Fruit fly (Drosophila melanogaster) whole organism, embryonic: Measurements from ENCODE around the gene Vps4.

Source experiments
- Atf3 ChIP-seq: fragments of 200-800 bp; sonication (Bioruptor generic); optimal IDR thresholded peaks from 3 replicates; lab custom pipeline; 2016; ENCODE audit warnings: missing biosample characterization, missing genetic modification characterization
- Blimp-1 ChIP-seq: fragments of 200-800 bp; sonication (Bioruptor generic); optimal IDR thresholded peaks from 3 replicates; lab custom pipeline; 2018; ENCODE audit warnings: missing biosample characterization, missing genetic modification characterization, mild to moderate bottlenecking, moderate library complexity, missing genetic modification reagents
- CG10267 ChIP-seq: fragments of 200-800 bp; sonication (Bioruptor generic); optimal IDR thresholded peaks from 2 replicates; lab custom pipeline; 2018; ENCODE audit warnings: missing biosample characterization, mild to moderate bottlenecking, missing genetic modification characterization, moderate library complexity
- CG10979 ChIP-seq: fragments of 200-800 bp; sonication (Bioruptor generic); optimal IDR thresholded peaks from 2 replicates; lab custom pipeline; 2018; ENCODE audit warnings: missing biosample characterization, mild to moderate bottlenecking, missing genetic modification characterization, moderate library complexity
- CG12104 ChIP-seq: fragments of 200-800 bp; sonication (Bioruptor generic); optimal IDR thresholded peaks from 3 replicates; lab custom pipeline; 2016; ENCODE audit warnings: missing biosample characterization, missing genetic modification characterization
- CG12219 ChIP-seq: fragments of 200-800 bp; sonication (Bioruptor generic); optimal IDR thresholded peaks from 3 replicates; lab custom pipeline; 2018; ENCODE audit warnings: missing biosample characterization, mild to moderate bottlenecking, missing genetic modification characterization
- CG1233 ChIP-seq: fragments of 200-800 bp; sonication (Bioruptor generic); optimal IDR thresholded peaks from 4 replicates; lab custom pipeline; 2018; ENCODE audit warnings: missing biosample characterization, mild to moderate bottlenecking, missing genetic modification characterization
- CG14860 ChIP-seq: fragments of 200-800 bp; sonication (Bioruptor generic); IDR thresholded peaks from 3 replicates; pipeline ENCODE4 v1.3.6; 2022; ENCODE audit warnings: missing biosample characterization, missing genetic modification characterization; ENCODE audit not compliant: partially characterized antibody
- CG15073 ChIP-seq: fragments of 200-800 bp; sonication (Bioruptor generic); optimal IDR thresholded peaks from 2 replicates; lab custom pipeline; 2016; ENCODE audit warnings: missing biosample characterization, missing genetic modification characterization
- CG15269 ChIP-seq: fragments of 200-800 bp; sonication (Bioruptor generic); optimal IDR thresholded peaks from 2 replicates; lab custom pipeline; 2018; ENCODE audit warnings: missing biosample characterization, mild to moderate bottlenecking, missing genetic modification characterization, moderate library complexity
- CG16813 ChIP-seq: fragments of 200-800 bp; sonication (Bioruptor generic); IDR thresholded peaks from 3 replicates; pipeline ENCODE4 v1.3.6; 2022; ENCODE audit warnings: missing biosample characterization, missing genetic modification characterization; ENCODE audit not compliant: partially characterized antibody
- CG17385 ChIP-seq: fragments of 200-800 bp; sonication (Bioruptor generic); optimal IDR thresholded peaks from 3 replicates; lab custom pipeline; 2018; ENCODE audit warnings: missing biosample characterization, mild to moderate bottlenecking, missing genetic modification characterization
- CG17568 ChIP-seq: fragments of 200-800 bp; sonication (Bioruptor generic); optimal IDR thresholded peaks from 2 replicates; lab custom pipeline; 2018; ENCODE audit warnings: missing biosample characterization, mild to moderate bottlenecking, missing genetic modification characterization, moderate library complexity
- CG30020 ChIP-seq: fragments of 200-800 bp; optimal IDR thresholded peaks from 2 replicates; lab custom pipeline; 2019; ENCODE audit warnings: missing biosample characterization, mild to moderate bottlenecking, missing genetic modification characterization, moderate library complexity
- CG3407 ChIP-seq: fragments of 200-800 bp; sonication (Bioruptor generic); optimal IDR thresholded peaks from 2 replicates; lab custom pipeline; 2018; ENCODE audit warnings: missing biosample characterization, mild to moderate bottlenecking, missing genetic modification characterization
- CG42726 ChIP-seq: fragments of 200-800 bp; sonication (Bioruptor generic); IDR thresholded peaks from 2 replicates; pipeline ENCODE4 v1.3.6; 2022; ENCODE audit warnings: missing biosample characterization, missing genetic modification characterization; ENCODE audit not compliant: partially characterized antibody
- CG4617 ChIP-seq: fragments of 200-800 bp; sonication (Bioruptor generic); optimal IDR thresholded peaks from 3 replicates; lab custom pipeline; 2016; ENCODE audit warnings: missing biosample characterization, missing genetic modification characterization, borderline replicate concordance
- CG5245 ChIP-seq: fragments of 200-800 bp; sonication (Bioruptor generic); optimal IDR thresholded peaks from 3 replicates; lab custom pipeline; 2016; ENCODE audit warnings: missing biosample characterization, missing genetic modification characterization
- CG6654 ChIP-seq: fragments of 200-800 bp; sonication (Bioruptor generic); optimal IDR thresholded peaks from 2 replicates; lab custom pipeline; 2017; ENCODE audit warnings: missing biosample characterization, mild to moderate bottlenecking, missing genetic modification characterization
- CG7987 ChIP-seq: fragments of 200-800 bp; sonication (Bioruptor generic); optimal IDR thresholded peaks from 2 replicates; lab custom pipeline; 2018; ENCODE audit warnings: missing biosample characterization, mild to moderate bottlenecking, missing genetic modification characterization, moderate library complexity
- CG8388 ChIP-seq: fragments of 200-800 bp; sonication (Bioruptor generic); optimal IDR thresholded peaks from 2 replicates; lab custom pipeline; 2019; ENCODE audit warnings: missing biosample characterization, mild to moderate bottlenecking, missing genetic modification characterization, moderate library complexity
- CG8765 ChIP-seq: fragments of 200-800 bp; sonication (Bioruptor generic); IDR thresholded peaks from 2 replicates; pipeline ENCODE4 v1.3.6; 2022; ENCODE audit warnings: missing biosample characterization, missing genetic modification characterization
- CG9876 ChIP-seq: fragments of 200-800 bp; sonication (Bioruptor generic); optimal IDR thresholded peaks from 2 replicates; lab custom pipeline; 2016; ENCODE audit warnings: missing biosample characterization, missing genetic modification characterization
- CHES-1-like ChIP-seq: fragments of 200-800 bp; sonication (Bioruptor generic); optimal IDR thresholded peaks from 2 replicates; lab custom pipeline; 2016; ENCODE audit warnings: missing biosample characterization, missing genetic modification characterization
- D19B ChIP-seq: fragments of 200-800 bp; sonication (Bioruptor generic); optimal IDR thresholded peaks from 2 replicates; lab custom pipeline; 2017; ENCODE audit warnings: missing biosample characterization, mild to moderate bottlenecking, missing genetic modification characterization
- Dek ChIP-seq: fragments of 200-800 bp; sonication (Bioruptor generic); optimal IDR thresholded peaks from 3 replicates; lab custom pipeline; 2019; ENCODE audit warnings: missing biosample characterization, mild to moderate bottlenecking, missing genetic modification characterization, moderate library complexity
- Eip74EF ChIP-seq, 2 experiments: fragments of 200-800 bp in 1 of 2; fragments of >200 bp in 1 of 2; sonication (Bioruptor generic) in 1 of 2; optimal IDR thresholded peaks; 2 replicates each; lab custom pipeline; 2017 to 2019; ENCODE audit warnings: missing biosample characterization in 2 of 2, missing genetic modification characterization in 2 of 2, mild to moderate bottlenecking in 1 of 2, moderate library complexity in 1 of 2
- H15 ChIP-seq: fragments of 200-800 bp; sonication (Bioruptor generic); IDR thresholded peaks from 3 replicates; pipeline ENCODE4 v1.3.6; 2022; ENCODE audit warnings: missing biosample characterization, missing genetic modification characterization
- Lim3 ChIP-seq: fragments of 200-800 bp; sonication (Bioruptor generic); IDR thresholded peaks from 2 replicates; pipeline ENCODE4 v1.3.6; 2022; ENCODE audit warnings: missing biosample characterization, missing genetic modification characterization
- NC2β ChIP-seq: fragments of 200-800 bp; sonication (Bioruptor generic); optimal IDR thresholded peaks from 2 replicates; lab custom pipeline; 2016; ENCODE audit warnings: missing biosample characterization, missing genetic modification characterization
- NFAT ChIP-seq: fragments of 200-800 bp; sonication (Bioruptor generic); IDR thresholded peaks from 2 replicates; pipeline ENCODE4 v1.3.6; 2022; ENCODE audit warnings: missing biosample characterization, missing genetic modification characterization
- Opbp ChIP-seq: fragments of 200-800 bp; sonication (Bioruptor generic); IDR thresholded peaks from 3 replicates; pipeline ENCODE4 v1.3.6; 2022; ENCODE audit warnings: missing biosample characterization, missing genetic modification characterization; ENCODE audit not compliant: partially characterized antibody
- Optix ChIP-seq: fragments of 200-800 bp; sonication (Bioruptor generic); IDR thresholded peaks from 3 replicates; pipeline ENCODE4 v1.3.6; 2022; ENCODE audit warnings: missing biosample characterization, missing genetic modification characterization
- Scr ChIP-seq: fragments of 200-800 bp; sonication (Bioruptor generic); IDR thresholded peaks from 2 replicates; pipeline ENCODE4 v1.3.6; 2022; ENCODE audit warnings: missing biosample characterization, missing genetic modification characterization; ENCODE audit not compliant: partially characterized antibody
- YL-1 ChIP-seq: fragments of 200-800 bp; sonication (Bioruptor generic); optimal IDR thresholded peaks from 3 replicates; lab custom pipeline; 2017; ENCODE audit warnings: missing biosample characterization, mild to moderate bottlenecking, missing genetic modification characterization
- ase ChIP-seq: fragments of 200-800 bp; sonication (Bioruptor generic); IDR thresholded peaks from 3 replicates; pipeline ENCODE4 v1.3.6; 2022; ENCODE audit warnings: missing biosample characterization, missing genetic modification characterization
- bcd ChIP-seq: fragments of 200-800 bp; sonication (Bioruptor generic); optimal IDR thresholded peaks from 2 replicates; lab custom pipeline; 2017; ENCODE audit warnings: missing biosample characterization, mild to moderate bottlenecking, missing genetic modification characterization
- dimm ChIP-seq: fragments of 200-800 bp; sonication (Bioruptor generic); IDR thresholded peaks from 2 replicates; pipeline ENCODE4 v1.3.6; 2022; ENCODE audit warnings: missing biosample characterization, missing genetic modification characterization
- emc ChIP-seq: fragments of 200-800 bp; sonication (Bioruptor generic); optimal IDR thresholded peaks from 2 replicates; lab custom pipeline; 2016; ENCODE audit warnings: missing biosample characterization, missing genetic modification characterization
- gce ChIP-seq: fragments of 200-800 bp; sonication (Bioruptor generic); IDR thresholded peaks from 3 replicates; pipeline ENCODE4 v1.3.6; 2022; ENCODE audit warnings: missing biosample characterization, missing genetic modification characterization
- grn ChIP-seq: fragments of 200-800 bp; sonication (Bioruptor generic); optimal IDR thresholded peaks from 3 replicates; lab custom pipeline; 2017; ENCODE audit warnings: missing biosample characterization, missing genetic modification characterization
- gsb ChIP-seq: fragments of 200-800 bp; sonication (Bioruptor generic); IDR thresholded peaks from 2 replicates; pipeline ENCODE4 v1.3.6; 2022; ENCODE audit warnings: missing biosample characterization, missing genetic modification characterization
- knrl ChIP-seq: fragments of 200-800 bp; sonication (Bioruptor generic); IDR thresholded peaks from 3 replicates; pipeline ENCODE4 v1.3.6; 2022; ENCODE audit warnings: missing biosample characterization, missing genetic modification characterization; ENCODE audit not compliant: partially characterized antibody
- lab ChIP-seq: fragments of 200-800 bp; sonication (Bioruptor generic); optimal IDR thresholded peaks from 3 replicates; lab custom pipeline; 2017; ENCODE audit warnings: missing biosample characterization, missing genetic modification characterization, mild to moderate bottlenecking, moderate library complexity, missing genetic modification reagents
- row ChIP-seq: fragments of 200-800 bp; sonication (Bioruptor generic); IDR thresholded peaks from 3 replicates; pipeline ENCODE4 v1.3.6; 2022; ENCODE audit warnings: missing biosample characterization, missing genetic modification characterization
- sc ChIP-seq, 3 experiments: fragments of >200 bp in 2 of 3; fragments of 200-800 bp in 1 of 3; sonication (Bioruptor generic) in 1 of 3; optimal IDR thresholded peaks; 2 replicates in 2 of 3; 3 replicates in 1 of 3; lab custom pipeline; 2017; ENCODE audit warnings: mild to moderate bottlenecking in 1 of 3, missing biosample characterization in 1 of 3, missing genetic modification characterization in 1 of 3, missing genetic modification reagents in 1 of 3
- sqz ChIP-seq: fragments of 200-800 bp; sonication (Bioruptor generic); optimal IDR thresholded peaks from 3 replicates; lab custom pipeline; 2018; ENCODE audit warnings: missing biosample characterization, mild to moderate bottlenecking, missing genetic modification characterization
- tll ChIP-seq, 2 experiments: fragments of 200-800 bp in 1 of 2; fragments of >200 bp in 1 of 2; sonication (Bioruptor generic) in 1 of 2; optimal IDR thresholded peaks; 2 replicates each; lab custom pipeline; 2017 to 2019; ENCODE audit warnings: missing biosample characterization in 2 of 2, missing genetic modification characterization in 2 of 2, mild to moderate bottlenecking in 1 of 2, moderate library complexity in 1 of 2
- unpg ChIP-seq: fragments of 200-800 bp; sonication (Bioruptor generic); optimal IDR thresholded peaks from 3 replicates; lab custom pipeline; 2018; ENCODE audit warnings: missing biosample characterization, mild to moderate bottlenecking, missing genetic modification characterization, moderate library complexity
- wdn ChIP-seq: fragments of 200-800 bp; sonication (Bioruptor generic); IDR thresholded peaks from 2 replicates; pipeline ENCODE4 v1.3.6; 2022; ENCODE audit warnings: missing biosample characterization, missing genetic modification characterization

Gene Vps4

DNA sequence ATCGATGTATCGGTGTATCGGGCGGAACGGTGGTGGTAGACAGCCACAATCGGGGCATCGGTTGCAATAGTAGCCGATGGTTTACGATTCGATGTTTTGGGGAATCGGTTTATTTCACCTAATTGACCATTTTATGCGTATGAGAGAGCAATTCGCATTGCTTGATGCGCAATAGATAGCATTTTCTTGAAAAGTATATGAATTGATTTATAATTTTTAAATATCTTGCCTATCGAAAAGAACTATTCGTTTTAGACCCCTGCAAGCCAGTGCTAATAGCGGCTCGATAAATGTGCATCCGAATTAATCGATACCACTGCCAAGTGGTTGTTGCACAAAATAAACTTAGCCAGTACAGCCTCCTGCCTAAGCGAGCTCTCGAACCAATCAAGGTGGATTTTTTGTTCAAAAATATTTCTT is 20.3 kb upstream of the Vps4 start, which contains the start of gene mnb (continued):
- TF ChIP-seq CG1233 (no peak), bcd (GFP tag; lab: Kevin White, UChicago) (peak; percentile 28), emc (GFP tag; lab: Kevin White, UChicago) (no peak), CG15269 (no peak), D19B (no peak), sqz (GFP tag; lab: Kevin White, UChicago) (no peak), CG8765 (GFP tag; lab: Robert Waterston, UW) (no peak), CG10267 (peak; percentile 46), Blimp-1 (GFP tag; lab: Kevin White, UChicago) (no peak), Scr (GFP tag; lab: Robert Waterston, UW) (peak; percentile 99), dimm (GFP tag; lab: Robert Waterston, UW) (no peak), CG15073 (GFP tag; lab: Kevin White, UChicago) (no peak), ase (GFP tag; lab: Robert Waterston, UW) (no peak), CG5245 (GFP tag; lab: Kevin White, UChicago) (no peak), CG30020 (tag; lab: Kevin White, UChicago) (peak; percentile 1), Eip74EF (GFP tag; optimal IDR thresholded peaks at IDR 0.05; lab: Kevin White, UChicago) (no peak), Dek (tag; lab: Kevin White, UChicago) (no peak), gce (GFP tag; lab: Robert Waterston, UW) (no peak), H15 (GFP tag; lab: Robert Waterston, UW) (no peak), Opbp (GFP tag; lab: Robert Waterston, UW) (peak; percentile 98), CG14860 (GFP tag; lab: Robert Waterston, UW) (peak; percentile 99), CG7987 (GFP tag; lab: Kevin White, UChicago) (no peak), row (GFP tag; lab: Robert Waterston, UW) (peak; percentile 63), CG12219 (GFP tag; lab: Kevin White, UChicago) (no peak), CG42726 (GFP tag; lab: Robert Waterston, UW) (peak; percentile 92), unpg (GFP tag; lab: Kevin White, UChicago) (no peak), knrl (GFP tag; lab: Robert Waterston, UW) (peak; percentile 99), CHES-1-like (no peak), Lim3 (GFP tag; lab: Robert Waterston, UW) (no peak), wdn (no peak), gsb (GFP tag; lab: Robert Waterston, UW) (no peak), CG8388 (GFP tag; lab: Kevin White, UChicago) (no peak), Atf3 (GFP tag; lab: Kevin White, UChicago) (no peak), YL-1 (GFP tag; lab: Kevin White, UChicago) (no peak), CG9876 (GFP tag; lab: Kevin White, UChicago) (no peak), tll (GFP tag; optimal IDR thresholded peaks at IDR 0.05; lab: Kevin White, UChicago) (no peak), sc (optimal IDR thresholded peaks at IDR 0.05; lab: Kevin White, UChicago) (no peak), sc (GFP tag; optimal IDR thresholded peaks at IDR 0.05; lab: Kevin White, UChicago) (no peak), grn (GFP tag; lab: Kevin White, UChicago) (no peak), CG3407 (GFP tag; lab: Kevin White, UChicago) (no peak), CG6654 (GFP tag; lab: Kevin White, UChicago) (no peak), CG17385 (GFP tag; lab: Kevin White, UChicago) (no peak), CG12104 (no peak), lab (GFP tag; lab: Kevin White, UChicago) (peak; percentile 46), NFAT (GFP tag; lab: Robert Waterston, UW) (no peak), NC2β (no peak), CG16813 (GFP tag; lab: Robert Waterston, UW) (peak; percentile 99), Optix (GFP tag; lab: Robert Waterston, UW) (no peak), CG17568 (GFP tag; lab: Kevin White, UChicago) (no peak), CG10979 (no peak), CG4617 (no peak)
